Worm (Caenorhabditis elegans) whole organism, midembryonic: ENCODE measurements around the gene C23G10.5.

Experiments used
- T22C8.4 ChIP-seq: fragments of 200-800 bp; sonication (Bioruptor generic); IDR thresholded peaks from 2 replicates; pipeline ENCODE4 v1.3.6; 2022; ENCODE audit warnings: missing genetic modification characterization, missing compliant biosample characterization
- cog-1 ChIP-seq: sonication (generic microtip); optimal IDR thresholded peaks from 2 replicates; lab custom pipeline; 2016; ENCODE audit warnings: missing genetic modification characterization, missing compliant biosample characterization
- flt-1 ChIP-seq: fragments of 200-800 bp; sonication (Bioruptor generic); IDR thresholded peaks from 2 replicates; pipeline ENCODE4 v1.3.6; 2022; ENCODE audit warnings: missing genetic modification characterization, missing compliant biosample characterization
- klf-2 ChIP-seq: fragments of 200-800 bp; sonication (Bioruptor generic); conservative IDR thresholded peaks from 2 replicates; pipeline ENCODE4 v1.3.6; 2022; ENCODE audit warnings: missing genetic modification reagents, missing genetic modification characterization, missing compliant biosample characterization
- med-1 ChIP-seq: sonication (generic microtip); optimal IDR thresholded peaks from 2 replicates; lab custom pipeline; 2017; ENCODE audit warnings: missing genetic modification characterization, mild to moderate bottlenecking, missing compliant biosample characterization, antibody characterized with exemption, missing genetic modification reagents; ENCODE audit not compliant: insufficient read depth
- ref-1 ChIP-seq: fragments of 200-800 bp; sonication (Bioruptor generic); conservative IDR thresholded peaks from 2 replicates; pipeline ENCODE4 v1.3.6; 2022; ENCODE audit warnings: missing genetic modification reagents, missing genetic modification characterization, missing compliant biosample characterization
- tab-1 ChIP-seq: fragments of 200-800 bp; sonication (Bioruptor generic); IDR thresholded peaks from 2 replicates; pipeline ENCODE4 v1.3.6; 2022; ENCODE audit warnings: missing genetic modification characterization, missing compliant biosample characterization
- ztf-23 ChIP-seq: fragments of 200-800 bp; sonication (Bioruptor generic); IDR thresholded peaks from 2 replicates; pipeline ENCODE4 v1.3.6; 2022; ENCODE audit warnings: missing genetic modification reagents, missing genetic modification characterization, missing compliant biosample characterization
- ztf-29 ChIP-seq: fragments of 200-800 bp; sonication (Bioruptor generic); IDR thresholded peaks from 2 replicates; pipeline ENCODE4 v1.3.6; 2022; ENCODE audit warnings: missing genetic modification reagents, missing genetic modification characterization, missing compliant biosample characterization

The C23G10.5 gene

DNA sequence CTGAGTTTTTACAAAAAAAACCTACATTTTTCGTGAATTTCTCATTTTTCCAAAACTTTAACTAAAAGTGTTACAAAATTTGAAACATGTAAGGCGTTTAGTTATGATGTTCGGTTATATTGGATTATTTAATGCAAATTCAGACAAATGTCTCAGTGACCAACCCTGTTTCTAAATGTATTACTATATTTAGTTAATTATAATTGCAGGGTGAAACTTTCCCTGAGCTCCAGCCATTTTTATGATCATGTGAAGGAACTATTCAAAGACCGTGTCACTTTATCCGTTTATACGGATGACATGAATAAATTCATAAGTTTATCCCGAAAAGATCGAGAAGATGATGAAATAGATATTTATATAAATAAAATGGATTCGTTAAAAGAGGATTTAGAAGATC lies at the start of gene C23G10.5:
C23G10.5 (plus strand) TSS at position 301 of the 400 bp plus-strand sequence.
- TF ChIP-seq tab-1 (GFP tag; lab: Robert Waterston, UW) (no peak), cog-1 (tag; lab: Kevin White, UChicago) (no peak), flt-1 (no peak), ref-1 (GFP tag; lab: Robert Waterston, UW) (no peak), ztf-29 (no peak), klf-2 (GFP tag; lab: Robert Waterston, UW) (no peak), T22C8.4 (no peak), ztf-23 (no peak), med-1 (GFP tag; lab: Kevin White, UChicago) (no peak)

DNA sequence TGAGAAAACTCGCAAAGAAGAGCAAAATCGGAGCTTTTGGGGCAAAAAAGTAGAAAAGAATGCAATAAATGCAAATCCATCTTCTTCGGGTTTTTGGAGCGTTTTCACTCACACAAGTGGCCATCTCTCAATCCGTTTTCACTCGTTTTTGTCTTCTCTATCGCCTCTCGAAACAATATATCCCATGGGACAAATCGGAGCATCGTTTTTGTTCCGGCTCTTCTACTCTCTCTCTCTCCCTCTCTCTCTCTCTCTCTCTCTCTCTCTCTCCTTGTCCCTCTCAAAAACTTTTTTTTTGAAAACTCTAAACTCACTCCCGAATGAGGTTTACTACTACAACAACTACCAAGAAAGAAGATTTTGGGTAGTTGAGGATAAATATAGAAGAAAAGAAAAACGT lies 49.4 kb upstream of the C23G10.5 start:
- TF ChIP-seq cog-1 (tag; lab: Kevin White, UChicago) (no peak), ztf-29 (no peak), klf-2 (GFP tag; lab: Robert Waterston, UW) (no peak), med-1 (GFP tag; lab: Kevin White, UChicago) (no peak), ztf-23 (no peak), flt-1 (no peak)

DNA sequence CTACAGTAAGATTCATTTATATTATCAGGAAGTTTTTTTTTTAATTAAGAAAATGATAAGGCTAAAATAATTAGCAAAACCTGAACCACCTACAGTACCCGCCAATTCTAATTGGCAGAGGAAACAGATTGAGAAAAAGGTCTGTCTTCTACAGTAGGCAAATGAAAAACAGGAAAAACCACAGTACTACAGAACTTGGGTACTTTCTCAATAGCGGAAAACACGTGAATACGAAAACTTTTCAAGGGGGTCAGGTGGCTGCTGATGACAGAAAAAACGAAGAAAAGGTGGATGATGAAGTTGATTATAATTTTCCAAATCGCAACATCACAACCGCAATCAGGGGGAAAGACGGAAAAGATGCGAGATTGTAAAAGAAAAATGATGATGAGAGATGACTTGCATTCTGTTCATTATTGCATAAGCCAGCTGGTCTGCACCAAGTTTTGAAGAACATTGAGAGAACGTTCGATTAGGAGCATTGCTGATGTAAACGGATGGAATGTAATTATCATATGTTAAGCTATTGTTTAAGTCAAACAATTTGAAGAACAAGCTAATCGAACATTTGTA lies 46.4 kb upstream of the C23G10.5 start:
- TF ChIP-seq ztf-29 (no peak), flt-1 (no peak), med-1 (GFP tag; lab: Kevin White, UChicago) (no peak), cog-1 (tag; lab: Kevin White, UChicago) (no peak), klf-2 (GFP tag; lab: Robert Waterston, UW) (no peak), ztf-23 (no peak), ref-1 (GFP tag; lab: Robert Waterston, UW) (no peak), T22C8.4 (no peak), tab-1 (GFP tag; lab: Robert Waterston, UW) (no peak)

DNA sequence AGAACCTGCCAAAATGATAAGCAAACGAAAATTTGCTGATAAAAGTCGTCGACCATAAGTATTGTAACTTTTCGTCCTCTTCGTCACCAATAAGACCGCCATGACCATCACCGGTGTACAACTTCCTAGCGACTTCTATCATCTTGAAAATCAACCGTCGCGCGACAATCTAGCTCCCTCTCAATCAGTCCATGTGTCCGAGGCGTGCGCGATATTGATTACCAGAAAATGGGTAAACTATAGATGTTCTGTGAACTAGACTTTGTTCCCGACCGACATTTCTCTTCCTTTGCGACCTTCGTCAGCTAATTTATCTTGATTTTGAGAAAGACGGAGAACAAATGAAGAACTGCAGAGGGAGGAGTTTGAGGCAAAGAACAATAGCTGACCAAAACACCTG lies 45.6 kb upstream of the C23G10.5 start:
- TF ChIP-seq ztf-29 (no peak), T22C8.4 (no peak), ref-1 (GFP tag; lab: Robert Waterston, UW) (no peak)

DNA sequence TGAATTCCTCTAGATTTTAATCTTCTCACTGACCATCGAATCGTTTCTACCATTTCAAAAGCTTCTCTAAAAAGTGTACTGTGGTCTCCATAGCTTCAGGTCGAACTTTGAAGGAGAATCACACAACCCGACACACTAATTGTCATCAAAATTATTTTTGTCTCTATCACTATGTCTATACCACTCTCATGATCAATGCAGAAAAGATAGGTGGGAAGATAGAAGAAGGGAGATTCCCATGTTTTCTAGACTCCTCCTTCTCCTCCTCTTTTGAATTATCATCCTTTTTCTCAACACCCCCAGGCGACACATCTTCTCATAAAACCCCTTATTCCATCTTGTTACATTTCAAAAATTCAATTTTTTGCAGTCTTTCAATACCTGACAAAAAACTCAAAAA lies 45.0 kb upstream of the C23G10.5 start, which contains the start of gene Y42G9A.3:
Y42G9A.3 (plus strand) TSS at position 363 of the 400 bp plus-strand sequence.
- TF ChIP-seq ztf-23 (no peak), ref-1 (GFP tag; lab: Robert Waterston, UW) (no peak), ztf-29 (no peak), T22C8.4 (no peak), med-1 (GFP tag; lab: Kevin White, UChicago) (no peak), klf-2 (GFP tag; lab: Robert Waterston, UW) (no peak), cog-1 (tag; lab: Kevin White, UChicago) (no peak), tab-1 (GFP tag; lab: Robert Waterston, UW) (no peak), flt-1 (no peak)

DNA sequence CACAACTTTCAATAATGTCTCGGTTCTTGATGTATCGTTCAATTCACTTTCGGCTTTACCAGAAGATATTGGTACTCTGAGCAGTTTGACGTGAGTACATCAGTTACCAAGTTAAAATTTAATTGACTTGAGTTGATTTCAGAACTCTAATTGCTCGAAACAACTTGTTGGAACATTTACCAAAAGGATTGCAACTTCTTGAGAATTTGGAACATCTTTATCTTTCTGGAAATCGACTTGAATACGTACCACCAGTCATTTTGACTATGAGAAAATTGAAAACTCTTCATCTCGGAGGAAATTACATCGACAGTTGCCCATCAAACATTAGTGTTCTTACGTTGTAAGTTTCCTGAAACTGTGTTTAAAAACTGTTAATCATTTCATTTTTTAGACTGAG lies 44.1 kb upstream of the C23G10.5 start:
- no peak for TF ChIP-seq ztf-23
- no peak for TF ChIP-seq cog-1 (tag; lab: Kevin White, UChicago)
- TF ChIP-seq med-1 (GFP tag; lab: Kevin White, UChicago): no peak
- TF ChIP-seq klf-2 (GFP tag; lab: Robert Waterston, UW): no peak
- TF ChIP-seq T22C8.4: no peak
- TF ChIP-seq tab-1 (GFP tag; lab: Robert Waterston, UW): no peak
- no peak for TF ChIP-seq flt-1
- TF ChIP-seq ref-1 (GFP tag; lab: Robert Waterston, UW): no peak
- no peak for TF ChIP-seq ztf-29

DNA sequence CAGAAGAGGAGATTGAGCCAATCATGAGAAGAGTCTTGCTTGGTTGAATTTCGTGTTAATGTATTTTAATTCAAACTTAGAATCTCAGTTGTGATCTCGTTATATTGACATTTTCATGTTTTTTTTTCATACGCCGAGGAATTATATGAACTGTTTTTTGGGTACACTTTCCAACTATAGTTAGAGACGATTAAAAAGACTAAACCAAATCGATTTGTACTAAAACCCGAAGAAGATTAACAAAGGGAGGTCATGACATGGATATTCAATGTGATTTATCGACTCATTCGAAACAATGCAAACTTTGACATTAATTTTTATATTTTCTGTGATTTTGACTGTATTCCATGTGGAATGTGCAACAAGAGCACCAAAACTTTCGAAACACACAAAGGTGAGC lies 43.0 kb upstream of the C23G10.5 start, which contains the start of gene Y42G9A.2:
Y42G9A.2 (plus strand) TSS at position 284 of the 400 bp plus-strand sequence.
- TF ChIP-seq flt-1 (no peak), ztf-29 (no peak), T22C8.4 (no peak), cog-1 (tag; lab: Kevin White, UChicago) (no peak), tab-1 (GFP tag; lab: Robert Waterston, UW) (no peak), klf-2 (GFP tag; lab: Robert Waterston, UW) (no peak), med-1 (GFP tag; lab: Kevin White, UChicago) (no peak), ztf-23 (no peak), ref-1 (GFP tag; lab: Robert Waterston, UW) (no peak)

DNA sequence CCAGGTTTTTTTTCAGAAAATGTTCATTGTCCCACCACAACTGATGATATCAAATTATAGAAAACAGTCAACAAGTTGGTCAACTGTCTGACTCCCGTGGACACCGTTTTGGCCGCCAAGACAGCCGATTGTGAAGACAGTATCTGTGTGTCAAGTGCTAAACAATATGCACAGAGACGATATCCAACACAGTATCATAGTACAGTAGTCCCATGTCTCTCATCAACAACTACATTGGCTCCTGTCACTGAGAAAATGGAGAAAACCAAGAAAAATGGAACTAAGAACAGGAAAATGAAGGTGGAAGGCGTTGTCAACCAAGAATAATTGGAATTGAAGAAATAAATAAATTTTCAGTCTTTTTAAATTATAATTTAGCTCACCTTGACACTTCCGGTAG lies 42.2 kb upstream of the C23G10.5 start:
- no peak for TF ChIP-seq flt-1
- TF ChIP-seq ref-1 (GFP tag; lab: Robert Waterston, UW): no peak
- TF ChIP-seq med-1 (GFP tag; lab: Kevin White, UChicago): no peak
- TF ChIP-seq klf-2 (GFP tag; lab: Robert Waterston, UW): no peak
- no peak for TF ChIP-seq cog-1 (tag; lab: Kevin White, UChicago)
- no peak for TF ChIP-seq ztf-23
- no peak for TF ChIP-seq ztf-29
- no peak for TF ChIP-seq T22C8.4
- no peak for TF ChIP-seq tab-1 (GFP tag; lab: Robert Waterston, UW)

DNA sequence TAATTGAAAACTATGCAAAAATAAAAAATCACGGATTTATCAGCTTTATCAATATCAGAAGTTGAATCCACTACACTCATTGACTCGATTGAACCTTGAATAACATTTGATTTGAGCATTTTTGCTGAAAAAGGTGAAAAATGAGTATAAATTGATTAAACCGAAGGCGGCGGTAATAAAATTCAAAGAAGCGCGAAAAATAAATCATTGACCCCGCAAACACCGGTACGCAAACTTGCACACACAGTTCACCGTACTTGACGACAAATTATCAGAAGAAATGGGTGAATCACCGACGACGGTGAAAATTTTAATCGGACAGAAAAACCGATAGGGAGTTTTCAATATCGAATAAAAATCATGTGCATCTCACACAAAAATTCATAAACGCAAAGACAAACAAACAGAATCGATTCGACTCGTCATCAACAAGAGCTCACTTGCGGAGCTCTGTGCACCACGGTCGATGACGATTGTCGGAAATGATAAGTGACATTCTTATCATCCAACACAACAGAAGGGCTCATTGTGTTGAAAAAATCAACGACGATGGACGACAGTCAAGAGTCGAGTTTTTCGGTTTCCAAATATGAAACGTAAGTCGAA lies 41.3 kb upstream of the C23G10.5 start, which contains the start of the genes wht-7 and Y42G9A.1:
wht-7 (minus strand) TSS at position 131 of the 606 bp plus-strand sequence.
Y42G9A.1 (plus strand) TSS at position 495 of the 606 bp plus-strand sequence.
- TF ChIP-seq ztf-29 (no peak), flt-1 (no peak), ztf-23 (no peak), ref-1 (GFP tag; lab: Robert Waterston, UW) (no peak), cog-1 (tag; lab: Kevin White, UChicago) (no peak), med-1 (GFP tag; lab: Kevin White, UChicago) (no peak), klf-2 (GFP tag; lab: Robert Waterston, UW) (no peak), tab-1 (GFP tag; lab: Robert Waterston, UW) (no peak), T22C8.4 (no peak)

DNA sequence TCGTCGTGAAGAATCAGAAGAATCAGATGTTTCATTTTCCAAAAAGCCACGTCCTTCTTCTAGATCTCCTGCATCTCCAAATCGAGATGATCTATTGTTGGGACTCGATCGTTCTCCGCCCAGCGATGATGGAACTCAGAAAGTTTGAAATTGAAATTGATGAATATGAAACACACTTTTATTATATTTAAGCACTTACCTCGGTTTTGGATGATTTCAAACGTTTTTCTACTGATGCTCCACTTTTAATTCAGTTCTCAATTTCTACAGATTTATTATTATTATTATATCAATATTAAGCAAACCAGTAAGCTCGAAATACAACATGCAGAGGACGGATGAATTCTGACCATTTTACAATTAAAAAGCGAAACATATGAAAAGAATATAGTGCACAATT lies 36.3 kb upstream of the C23G10.5 start:
- TF ChIP-seq klf-2 (GFP tag; lab: Robert Waterston, UW) (no peak), cog-1 (tag; lab: Kevin White, UChicago) (no peak), flt-1 (no peak), ztf-23 (no peak), ztf-29 (no peak), med-1 (GFP tag; lab: Kevin White, UChicago) (no peak), ref-1 (GFP tag; lab: Robert Waterston, UW) (no peak), T22C8.4 (no peak), tab-1 (GFP tag; lab: Robert Waterston, UW) (no peak)
